Worm (Caenorhabditis elegans): Measurements from ENCODE around the gene ttr-10.

ce11 chrV:7522279-7522678 lies 31.4 kb downstream of the ttr-10 start, which contains the start of gene C54F6.15:
- TF ChIP-seq unc-62 (GFP tag; optimal IDR thresholded peaks at IDR 0.05) = no peak
- TF ChIP-seq ztf-11 (tag; optimal IDR thresholded peaks at IDR 0.05) = no peak
- no peak for TF ChIP-seq nhr-237 (tag; optimal IDR thresholded peaks at IDR 0.05)
- TF ChIP-seq blmp-1 (tag; optimal IDR thresholded peaks at IDR 0.05) = no peak
- TF ChIP-seq nhr-76 (tag; optimal IDR thresholded peaks at IDR 0.05) = no peak
- TF ChIP-seq nhr-12 (tag; optimal IDR thresholded peaks at IDR 0.05) = no peak
- TF ChIP-seq lsy-2 (tag; optimal IDR thresholded peaks at IDR 0.05) = no peak
